Fruit fly (Drosophila melanogaster) whole organism, embryonic: Measurements from ENCODE around the gene CG14903.

Source experiments
- Awh ChIP-seq: fragments of 200-800 bp; sonication (Bioruptor generic); IDR thresholded peaks from 2 replicates; pipeline ENCODE4, ENCODE4 v1.3.6; 2022; ENCODE audit warnings: missing biosample characterization, missing genetic modification characterization
- B-H1 ChIP-seq: fragments of 200-800 bp; sonication (Bioruptor generic); IDR thresholded peaks from 3 replicates; pipeline ENCODE4 v1.3.6; 2022; ENCODE audit warnings: missing biosample characterization, missing genetic modification characterization
- Bdp1 ChIP-seq: fragments of 200-800 bp; sonication (Bioruptor generic); optimal IDR thresholded peaks from 3 replicates; lab custom pipeline; 2016; ENCODE audit warnings: missing biosample characterization, missing genetic modification characterization
- Blimp-1 ChIP-seq: fragments of 200-800 bp; sonication (Bioruptor generic); optimal IDR thresholded peaks from 3 replicates; lab custom pipeline; 2018; ENCODE audit warnings: missing biosample characterization, missing genetic modification characterization, mild to moderate bottlenecking, moderate library complexity, missing genetic modification reagents
- CG10267 ChIP-seq: fragments of 200-800 bp; sonication (Bioruptor generic); optimal IDR thresholded peaks from 2 replicates; lab custom pipeline; 2018; ENCODE audit warnings: missing biosample characterization, mild to moderate bottlenecking, missing genetic modification characterization, moderate library complexity
- CG10274 ChIP-seq: fragments of 200-800 bp; sonication (Bioruptor generic); optimal IDR thresholded peaks from 3 replicates; lab custom pipeline; 2017; ENCODE audit warnings: missing biosample characterization, mild to moderate bottlenecking, missing genetic modification characterization
- CG12071 ChIP-seq: fragments of 200-800 bp; sonication (Bioruptor generic); optimal IDR thresholded peaks from 3 replicates; lab custom pipeline; 2018; ENCODE audit warnings: missing biosample characterization, mild to moderate bottlenecking, missing genetic modification characterization
- CG13894 ChIP-seq: fragments of 200-800 bp; sonication (Bioruptor generic); optimal IDR thresholded peaks from 3 replicates; lab custom pipeline; 2018; ENCODE audit warnings: missing biosample characterization, mild to moderate bottlenecking, missing genetic modification characterization, moderate library complexity
- CG17186 ChIP-seq: fragments of 200-800 bp; sonication (Bioruptor generic); optimal IDR thresholded peaks from 3 replicates; lab custom pipeline; 2017; ENCODE audit warnings: missing biosample characterization, missing genetic modification reagents, missing genetic modification characterization
- CG17568 ChIP-seq: fragments of 200-800 bp; sonication (Bioruptor generic); optimal IDR thresholded peaks from 2 replicates; lab custom pipeline; 2018; ENCODE audit warnings: missing biosample characterization, mild to moderate bottlenecking, missing genetic modification characterization, moderate library complexity
- CG17912 ChIP-seq: fragments of 200-800 bp; sonication (Bioruptor generic); optimal IDR thresholded peaks from 2 replicates; lab custom pipeline; 2018; ENCODE audit warnings: missing biosample characterization, mild to moderate bottlenecking, missing genetic modification characterization
- CG1792 ChIP-seq: fragments of 200-800 bp; sonication (Bioruptor generic); optimal IDR thresholded peaks from 2 replicates; lab custom pipeline; 2016; ENCODE audit warnings: missing biosample characterization, missing genetic modification characterization
- CG2202 ChIP-seq: fragments of 200-800 bp; sonication (Bioruptor generic); optimal IDR thresholded peaks from 2 replicates; lab custom pipeline; 2018; ENCODE audit warnings: missing biosample characterization, mild to moderate bottlenecking, missing genetic modification characterization
- CG3995 ChIP-seq: fragments of 200-800 bp; sonication (Bioruptor generic); optimal IDR thresholded peaks from 3 replicates; lab custom pipeline; 2016; ENCODE audit warnings: missing biosample characterization, missing genetic modification characterization
- CG4282 ChIP-seq: fragments of 200-800 bp; sonication (Bioruptor generic); optimal IDR thresholded peaks from 2 replicates; lab custom pipeline; 2016; ENCODE audit warnings: missing biosample characterization, missing genetic modification characterization
- CG6689 ChIP-seq: fragments of 200-800 bp; sonication (Bioruptor generic); IDR thresholded peaks from 2 replicates; pipeline ENCODE4 v1.3.6; 2022; ENCODE audit warnings: missing biosample characterization, missing genetic modification characterization
- CG6813 ChIP-seq: fragments of 200-800 bp; sonication (Bioruptor generic); optimal IDR thresholded peaks from 2 replicates; lab custom pipeline; 2017; ENCODE audit warnings: missing biosample characterization, missing genetic modification characterization, mild to moderate bottlenecking, moderate library complexity, missing genetic modification reagents
- CG8765 ChIP-seq: fragments of 200-800 bp; sonication (Bioruptor generic); IDR thresholded peaks from 2 replicates; pipeline ENCODE4 v1.3.6; 2022; ENCODE audit warnings: missing biosample characterization, missing genetic modification characterization
- CkIIα-i1 ChIP-seq: fragments of 200-800 bp; sonication (Bioruptor generic); IDR thresholded peaks from 2 replicates; pipeline ENCODE4 v1.3.6; 2022; ENCODE audit warnings: missing biosample characterization, missing genetic modification characterization
- CrebB ChIP-seq: fragments of 200-800 bp; sonication (Bioruptor generic); optimal IDR thresholded peaks from 3 replicates; lab custom pipeline; 2018; ENCODE audit warnings: missing biosample characterization, mild to moderate bottlenecking, missing genetic modification characterization
- D ChIP-seq, 2 experiments: fragments of 200-800 bp in 1 of 2; fragments of >200 bp in 1 of 2; sonication (Bioruptor generic) in 1 of 2; optimal IDR thresholded peaks; 2 replicates in 1 of 2; 3 replicates in 1 of 2; lab custom pipeline; 2017; ENCODE audit warnings: mild to moderate bottlenecking in 1 of 2, missing biosample characterization in 1 of 2, missing genetic modification characterization in 1 of 2, missing genetic modification reagents in 1 of 2
- Dad ChIP-seq: fragments of 200-800 bp; sonication (Bioruptor generic); optimal IDR thresholded peaks from 3 replicates; lab custom pipeline; 2016; ENCODE audit warnings: missing biosample characterization, missing genetic modification characterization
- Dp ChIP-seq: fragments of 200-800 bp; sonication (Bioruptor generic); optimal IDR thresholded peaks from 2 replicates; lab custom pipeline; 2018; ENCODE audit warnings: missing biosample characterization, mild to moderate bottlenecking, missing genetic modification characterization, moderate library complexity
- Elba2 ChIP-seq: fragments of 200-800 bp; sonication (Bioruptor generic); optimal IDR thresholded peaks from 3 replicates; lab custom pipeline; 2016; ENCODE audit warnings: missing biosample characterization, missing genetic modification characterization
- Ets65A ChIP-seq: fragments of 200-800 bp; sonication (Bioruptor generic); peaks from one replicate; lab custom pipeline; 2016; ENCODE audit warnings: missing biosample characterization, missing genetic modification characterization
- Fer2 ChIP-seq: fragments of 200-800 bp; sonication (Bioruptor generic); optimal IDR thresholded peaks from 2 replicates; lab custom pipeline; 2018; ENCODE audit warnings: missing biosample characterization, mild to moderate bottlenecking, missing genetic modification characterization, moderate library complexity
- HmgD ChIP-seq: fragments of 200-800 bp; sonication (Bioruptor generic); optimal IDR thresholded peaks from 3 replicates; lab custom pipeline; 2016; ENCODE audit warnings: missing biosample characterization, missing genetic modification characterization
- MBD-R2 ChIP-seq: fragments of 200-800 bp; sonication (Bioruptor generic); IDR thresholded peaks from 2 replicates; pipeline ENCODE4 v1.3.6; 2022; ENCODE audit warnings: missing biosample characterization, missing genetic modification characterization
- Mad ChIP-seq: fragments of 200-800 bp; sonication (Bioruptor generic); optimal IDR thresholded peaks from 2 replicates; lab custom pipeline; 2016; ENCODE audit warnings: missing biosample characterization, missing genetic modification characterization
- Meics ChIP-seq: fragments of 200-800 bp; sonication (Bioruptor generic); optimal IDR thresholded peaks from 2 replicates; lab custom pipeline; 2017; ENCODE audit warnings: missing biosample characterization, mild to moderate bottlenecking, missing genetic modification characterization
- NC2α ChIP-seq: fragments of 200-800 bp; sonication (Bioruptor generic); optimal IDR thresholded peaks from 2 replicates; lab custom pipeline; 2016; ENCODE audit warnings: missing biosample characterization, missing genetic modification characterization
- Optix ChIP-seq: fragments of 200-800 bp; sonication (Bioruptor generic); IDR thresholded peaks from 3 replicates; pipeline ENCODE4 v1.3.6; 2022; ENCODE audit warnings: missing biosample characterization, missing genetic modification characterization
- Poxn ChIP-seq: fragments of 200-800 bp; sonication (Bioruptor generic); IDR thresholded peaks from 2 replicates; pipeline ENCODE4 v1.3.6; 2022; ENCODE audit warnings: missing biosample characterization, missing genetic modification characterization
- Stat92E ChIP-seq, 3 experiments: fragments of >200 bp in 2 of 3; fragments of 200-800 bp in 1 of 3; sonication (Bioruptor generic) in 1 of 3; optimal IDR thresholded peaks; 2 replicates each; lab custom pipeline; 2017 to 2019; ENCODE audit warnings: missing biosample characterization in 3 of 3, missing genetic modification characterization in 3 of 3, mild to moderate bottlenecking in 1 of 3, moderate library complexity in 1 of 3
- abd-A ChIP-seq: fragments of 200-800 bp; sonication (Bioruptor generic); optimal IDR thresholded peaks from 3 replicates; lab custom pipeline; 2019; ENCODE audit warnings: missing biosample characterization, mild to moderate bottlenecking, missing genetic modification characterization, moderate library complexity
- bcd ChIP-seq: fragments of 200-800 bp; sonication (Bioruptor generic); optimal IDR thresholded peaks from 2 replicates; lab custom pipeline; 2017; ENCODE audit warnings: missing biosample characterization, mild to moderate bottlenecking, missing genetic modification characterization
- btn ChIP-seq: fragments of 200-800 bp; sonication (Bioruptor generic); optimal IDR thresholded peaks from 2 replicates; lab custom pipeline; 2016; ENCODE audit warnings: missing biosample characterization, missing genetic modification characterization
- cato ChIP-seq: fragments of 200-800 bp; sonication (Bioruptor generic); optimal IDR thresholded peaks from 2 replicates; lab custom pipeline; 2016; ENCODE audit warnings: missing biosample characterization, missing genetic modification characterization, borderline replicate concordance
- dm ChIP-seq: fragments of 200-800 bp; sonication (Bioruptor generic); optimal IDR thresholded peaks from 3 replicates; lab custom pipeline; 2016; ENCODE audit warnings: missing biosample characterization, missing genetic modification characterization
- gro ChIP-seq: fragments of 200-800 bp; sonication (Bioruptor generic); optimal IDR thresholded peaks from 2 replicates; lab custom pipeline; 2016; ENCODE audit warnings: missing biosample characterization, missing genetic modification characterization
- hb ChIP-seq: fragments of 200-800 bp; sonication (Bioruptor generic); IDR thresholded peaks from 3 replicates; pipeline ENCODE4 v1.3.6; 2022; ENCODE audit warnings: missing biosample characterization, missing genetic modification characterization; ENCODE audit not compliant: partially characterized antibody
- lov ChIP-seq, 2 experiments: fragments of 200-800 bp in 1 of 2; fragments of >200 bp in 1 of 2; sonication (Bioruptor generic) in 1 of 2; IDR thresholded peaks in 1 of 2; optimal IDR thresholded peaks in 1 of 2; 2 replicates in 1 of 2; 3 replicates in 1 of 2; pipeline versions ENCODE4 v1.3.6 to Lab custom; 2017 to 2022; ENCODE audit warnings: missing biosample characterization in 1 of 2, missing genetic modification characterization in 1 of 2
- rib ChIP-seq: fragments of 200-800 bp; sonication (Bioruptor generic); IDR thresholded peaks from 2 replicates; pipeline ENCODE4 v1.3.6; 2022; ENCODE audit warnings: missing biosample characterization, missing genetic modification characterization
- sc ChIP-seq, 3 experiments: fragments of >200 bp in 2 of 3; fragments of 200-800 bp in 1 of 3; sonication (Bioruptor generic) in 1 of 3; optimal IDR thresholded peaks; 2 replicates in 2 of 3; 3 replicates in 1 of 3; lab custom pipeline; 2017; ENCODE audit warnings: mild to moderate bottlenecking in 1 of 3, missing biosample characterization in 1 of 3, missing genetic modification characterization in 1 of 3, missing genetic modification reagents in 1 of 3
- slbo ChIP-seq: fragments of 200-800 bp; sonication (Bioruptor generic); IDR thresholded peaks from 2 replicates; pipeline ENCODE4 v1.3.6; 2022; ENCODE audit warnings: missing biosample characterization, missing genetic modification characterization
- tap ChIP-seq: fragments of 200-800 bp; optimal IDR thresholded peaks from 3 replicates; lab custom pipeline; 2019; ENCODE audit warnings: missing biosample characterization, mild to moderate bottlenecking, missing genetic modification characterization, moderate library complexity
- twi ChIP-seq: fragments of 200-800 bp; optimal IDR thresholded peaks from 2 replicates; lab custom pipeline; 2019; ENCODE audit warnings: missing biosample characterization, mild to moderate bottlenecking, missing genetic modification characterization, moderate library complexity
- zen ChIP-seq: fragments of 200-800 bp; sonication (Bioruptor generic); optimal IDR thresholded peaks from 3 replicates; lab custom pipeline; 2018; ENCODE audit warnings: missing biosample characterization, mild to moderate bottlenecking, missing genetic modification characterization, moderate library complexity
- zfh2 ChIP-seq: fragments of 200-800 bp; sonication (Bioruptor generic); optimal IDR thresholded peaks from 2 replicates; lab custom pipeline; 2016; ENCODE audit warnings: missing biosample characterization, missing genetic modification characterization

CG14903 gene

DNA sequence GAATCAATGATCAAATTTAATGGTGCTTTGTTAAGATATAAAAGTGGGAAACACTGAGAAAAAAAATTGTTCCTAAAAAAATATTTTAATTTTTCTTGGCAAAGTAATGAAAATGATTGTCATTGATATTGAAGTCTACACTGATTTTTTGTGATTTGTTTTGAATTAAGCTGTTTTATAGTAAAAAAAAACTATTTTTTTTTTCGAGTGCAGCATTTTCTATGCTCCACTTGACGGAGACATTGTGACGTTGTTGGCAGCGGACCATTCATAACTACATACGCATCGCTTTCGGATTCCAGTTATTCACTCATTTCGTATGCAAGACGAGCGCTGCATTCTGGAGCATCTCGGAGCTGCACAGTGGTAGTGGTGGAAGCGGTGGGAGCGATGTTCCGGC lies 49.4 kb downstream of the CG14903 start (continued):
- TF ChIP-seq bcd (peak; percentile 46), CG10274 (no peak), CG1792 (GFP tag; lab: Kevin White, UChicago) (peak; percentile 42), Poxn (GFP tag; lab: Robert Waterston, UW) (no peak), Meics (GFP tag; lab: Kevin White, UChicago) (no peak), CG6813 (GFP tag; lab: Kevin White, UChicago) (no peak), Awh (GFP tag; lab: Robert Waterston, UW) (peak; percentile 77), CrebB (no peak), Ets65A (GFP tag; lab: Kevin White, UChicago) (peak; percentile 81), twi (tag; lab: Kevin White, UChicago) (no peak), hb (GFP tag; lab: Robert Waterston, UW) (no peak), Stat92E (GFP tag; optimal IDR thresholded peaks at IDR 0.05; lab: Kevin White, UChicago) (no peak), gro (GFP tag; lab: Kevin White, UChicago) (no peak), slbo (GFP tag; lab: Robert Waterston, UW) (no peak), tap (tag; lab: Kevin White, UChicago) (peak; percentile 90), CG8765 (GFP tag; lab: Robert Waterston, UW) (peak; percentile 14; the same call in 1 of the 2 replicates), CG13894 (tag; lab: Kevin White, UChicago) (no peak), lov (optimal IDR thresholded peaks at IDR 0.05; lab: Kevin White, UChicago) (no peak), lov (GFP tag; IDR thresholded peaks at IDR 0.05; lab: Robert Waterston, UW) (peak; percentile 62; the same call in 1 of the 3 replicates), CG6689 (peak; percentile 82), NC2α (GFP tag; lab: Kevin White, UChicago) (no peak), HmgD (no peak), Dp (GFP tag; lab: Kevin White, UChicago) (no peak), MBD-R2 (GFP tag; lab: Robert Waterston, UW) (peak; percentile 22; the same call in 1 of the 2 replicates), CG10267 (tag; lab: Kevin White, UChicago) (peak; percentile 84), D (optimal IDR thresholded peaks at IDR 0.05; lab: Kevin White, UChicago) (no peak), D (GFP tag; optimal IDR thresholded peaks at IDR 0.05; lab: Kevin White, UChicago) (peak; percentile 65), CG17912 (no peak), zfh2 (GFP tag; lab: Kevin White, UChicago) (no peak), Elba2 (no peak), CG12071 (peak; percentile 46), cato (GFP tag; lab: Kevin White, UChicago) (no peak), CG17186 (GFP tag; lab: Kevin White, UChicago) (peak; percentile 14), zen (tag; lab: Kevin White, UChicago) (peak; percentile 88), btn (peak; percentile 48), CG17568 (no peak), abd-A (tag; lab: Kevin White, UChicago) (peak; percentile 31), sc (optimal IDR thresholded peaks at IDR 0.05; lab: Kevin White, UChicago) (no peak), sc (GFP tag; optimal IDR thresholded peaks at IDR 0.05; lab: Kevin White, UChicago) (peak; percentile 14), Optix (GFP tag; lab: Robert Waterston, UW) (no peak), CG4282 (GFP tag; lab: Kevin White, UChicago) (no peak), Blimp-1 (GFP tag; lab: Kevin White, UChicago) (peak; percentile 93), CkIIα-i1 (GFP tag; lab: Robert Waterston, UW) (no peak), Dad (GFP tag; lab: Kevin White, UChicago) (no peak), Mad (GFP tag; lab: Kevin White, UChicago) (no peak), dm (no peak), rib (no peak), B-H1 (peak; percentile 67), CG3995 (GFP tag; lab: Kevin White, UChicago) (no peak), Bdp1 (GFP tag; lab: Kevin White, UChicago) (no peak), Fer2 (tag; lab: Kevin White, UChicago) (no peak), CG2202 (no peak)
